Fruit fly (Drosophila melanogaster): ENCODE results near the gene Pdp1.

- TF ChIP-seq tj (GFP tag; optimal IDR thresholded peaks at IDR 0.05) = no peak
- TF ChIP-seq CG12768 (GFP tag; optimal IDR thresholded peaks at IDR 0.05) = no peak
- TF ChIP-seq cic (GFP tag; optimal IDR thresholded peaks at IDR 0.05) = peak; percentile 65
- TF ChIP-seq kay (GFP tag; ENCODE audit: borderline replicate concordance) = peak; percentile 92
Measured at dm6 chr3L:7831891-7832290, 35.3 kb downstream of the Pdp1 start.

Measured in whole organism, adult.